Worm (Caenorhabditis elegans) whole organism, early embryonic: Measurements from ENCODE around the gene C47E12.13.

Experiments used
- aly-1 ChIP-seq: sonication (generic microtip); optimal IDR thresholded peaks from 2 replicates; lab custom pipeline; 2016; ENCODE audit warnings: missing genetic modification characterization, missing compliant biosample characterization
- ets-7 ChIP-seq: sonication (generic microtip); optimal IDR thresholded peaks from 2 replicates; lab custom pipeline; 2016; ENCODE audit warnings: missing genotype, missing genetic modification characterization, missing compliant biosample characterization
- flt-1 ChIP-seq: fragments of 200-800 bp; sonication (Bioruptor generic); IDR thresholded peaks from 2 replicates; pipeline ENCODE4 v1.3.6; 2022; ENCODE audit warnings: missing genetic modification characterization, missing compliant biosample characterization

DNA sequence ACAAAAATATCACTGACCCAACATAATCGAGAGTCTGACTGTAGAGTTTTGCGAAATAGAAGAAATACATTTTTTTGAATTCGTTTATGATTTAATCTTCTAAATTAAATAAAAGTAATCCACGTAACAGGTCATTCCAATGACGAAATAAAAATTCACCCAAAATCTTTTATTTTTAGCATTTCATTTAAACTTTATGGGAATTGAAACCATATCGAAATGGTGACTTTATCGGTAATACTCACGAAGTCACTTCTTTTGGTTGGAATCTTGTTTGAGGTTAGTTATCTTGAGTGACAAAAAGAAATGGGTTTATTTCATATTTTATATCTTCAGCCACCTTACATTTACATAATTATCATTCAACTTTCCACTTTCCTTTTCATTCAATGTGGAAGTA lies 34.1 kb downstream of the C47E12.13 start, which contains the start of the genes C47E12.12 and C47E12.10:
- TF ChIP-seq ets-7 (tag; lab: Kevin White, UChicago) (no peak), flt-1 (no peak), aly-1 (no peak)
